Comparison of ENCODE assay signal across 3 worm cellular contexts in the genomic region with DNA sequence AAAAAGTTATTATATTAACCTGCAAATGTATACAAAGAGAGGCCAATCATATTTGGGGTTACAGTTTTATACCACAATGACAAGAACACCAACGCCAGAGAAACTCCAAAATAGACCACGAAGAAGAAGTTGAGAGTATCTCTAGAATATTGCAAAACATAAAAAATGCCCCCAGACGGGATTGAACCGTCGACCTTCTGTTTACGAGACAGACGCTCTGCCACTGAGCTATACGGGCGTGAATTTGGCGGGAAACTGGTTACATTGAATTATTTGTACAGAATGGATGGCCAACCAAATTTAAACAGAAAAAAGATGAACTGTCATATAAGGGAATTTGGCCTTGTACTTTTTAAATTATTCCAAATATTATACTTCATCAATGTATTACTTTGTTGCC.
TF ChIP-seq lines count a peak whose summit lies in the region.

No protein-coding gene starts in this region.

TF ChIP-seq in whole organism, L1 larva, 84 proteins besides CTCF, POLR2A, EP300 and RAD21 (continued from another document and continues in another):
- TF ChIP-seq sup-37 (GFP tag; optimal IDR thresholded peaks at IDR 0.05; lab: Kevin White, UChicago) (no peak), ceh-88 (GFP tag; IDR thresholded peaks at IDR 0.05; lab: Robert Waterston, UW) (peak; percentile 38; the same call in 1 of the 2 replicates), rnt-1 (tag; optimal IDR thresholded peaks at IDR 0.05; lab: Kevin White, UChicago) (peak; percentile 19), aha-1 (tag; optimal IDR thresholded peaks at IDR 0.05; lab: Kevin White, UChicago) (no peak), ama-1 (optimal IDR thresholded peaks at IDR 0.05; lab: Kevin White, UChicago) (peak; percentile 62), tlp-1 (tag; optimal IDR thresholded peaks at IDR 0.05; lab: Kevin White, UChicago) (no peak), skn-1 (tag; optimal IDR thresholded peaks at IDR 0.05; lab: Kevin White, UChicago) (no peak), elt-2 (tag; optimal IDR thresholded peaks at IDR 0.05; lab: Kevin White, UChicago) (no peak), dsc-1 (tag; optimal IDR thresholded peaks at IDR 0.05; lab: Kevin White, UChicago) (peak; percentile 53), nhr-12 (tag; optimal IDR thresholded peaks at IDR 0.05; lab: Kevin White, UChicago) (no peak), unc-98 (GFP tag; IDR thresholded peaks at IDR 0.05; lab: Robert Waterston, UW) (no peak), lin-35 (GFP tag; optimal IDR thresholded peaks at IDR 0.05; lab: Kevin White, UChicago) (peak; percentile 46 to 82), elt-3 (tag; optimal IDR thresholded peaks at IDR 0.05; lab: Kevin White, UChicago) (peak in 2 of 6 experiments; percentile 2 to 48), nhr-47 (tag; optimal IDR thresholded peaks at IDR 0.05; lab: Kevin White, UChicago) (peak; percentile 59), efl-3 (GFP tag; optimal IDR thresholded peaks at IDR 0.05; lab: Kevin White, UChicago) (no peak), fkh-8 (tag; optimal IDR thresholded peaks at IDR 0.05; lab: Kevin White, UChicago) (peak; percentile 45), pag-3 (tag; optimal IDR thresholded peaks at IDR 0.05; lab: Kevin White, UChicago; ENCODE audit: borderline replicate concordance, insufficient read depth) (no peak), unc-86 (tag; optimal IDR thresholded peaks at IDR 0.05; lab: Kevin White, UChicago) (peak; percentile 21), alr-1 (tag; optimal IDR thresholded peaks at IDR 0.05; lab: Kevin White, UChicago; ENCODE audit: borderline replicate concordance) (no peak), blmp-1 (tag; optimal IDR thresholded peaks at IDR 0.05; lab: Kevin White, UChicago) (peak; percentile 32), Y116A8C.19 (tag; optimal IDR thresholded peaks at IDR 0.05; lab: Kevin White, UChicago; ENCODE audit: borderline replicate concordance) (no peak), C16A3.4 (tag; optimal IDR thresholded peaks at IDR 0.05; lab: Kevin White, UChicago) (peak; percentile 54), nhr-28 (tag; optimal IDR thresholded peaks at IDR 0.05; lab: Kevin White, UChicago) (no peak), nhr-19 (GFP tag; conservative IDR thresholded peaks at IDR 0.05; lab: Robert Waterston, UW) (peak; percentile 49), mdl-1 (tag; optimal IDR thresholded peaks at IDR 0.05; lab: Kevin White, UChicago) (peak in 1 of 2 experiments; percentile 45), lin-39 (tag; optimal IDR thresholded peaks at IDR 0.05; lab: Kevin White, UChicago) (no peak), efl-1 (optimal IDR thresholded peaks at IDR 0.05; lab: Kevin White, UChicago) (peak; percentile 38 to 52), efl-1 (GFP tag; optimal IDR thresholded peaks at IDR 0.05 in 1 of 2; lab: Kevin White, UChicago) (peak; percentile 47 to 93), nhr-85 (tag; lab: Kevin White, UChicago) (peak; percentile 69), zip-4 (GFP tag; optimal IDR thresholded peaks at IDR 0.05; lab: Kevin White, UChicago) (no peak), lin-14 (GFP tag; optimal IDR thresholded peaks at IDR 0.05; lab: Kevin White, UChicago) (peak; percentile 49), ceh-82 (tag; optimal IDR thresholded peaks at IDR 0.05; lab: Kevin White, UChicago) (peak in 2 of 3 experiments; percentile 28 to 30), xbp-1 (tag; optimal IDR thresholded peaks at IDR 0.05; lab: Kevin White, UChicago) (peak; percentile 32), fkh-10 (GFP tag; optimal IDR thresholded peaks at IDR 0.05; lab: Kevin White, UChicago) (no peak), fkh-4 (tag; optimal IDR thresholded peaks at IDR 0.05; lab: Kevin White, UChicago; ENCODE audit: borderline replicate concordance) (no peak), nhr-90 (tag; optimal IDR thresholded peaks at IDR 0.05; lab: Kevin White, UChicago; ENCODE audit: poor library complexity) (peak; percentile 66), nhr-77 (tag; optimal IDR thresholded peaks at IDR 0.05; lab: Kevin White, UChicago) (peak; percentile 42), irx-1 (tag; optimal IDR thresholded peaks at IDR 0.05; lab: Kevin White, UChicago) (peak; percentile 14), unc-130 (tag; optimal IDR thresholded peaks at IDR 0.05; lab: Kevin White, UChicago) (peak; percentile 13), hpl-2 (GFP tag; optimal IDR thresholded peaks at IDR 0.05; lab: Kevin White, UChicago) (peak; percentile 55), mep-1 (tag; optimal IDR thresholded peaks at IDR 0.05; lab: Kevin White, UChicago) (peak; percentile 44)

TF ChIP-seq in whole organism, L3 larva, 47 proteins besides CTCF, POLR2A, EP300 and RAD21 (continued from another document):
- TF ChIP-seq tbx-2 (tag; optimal IDR thresholded peaks at IDR 0.05; lab: Kevin White, UChicago), result no peak
- no peak for TF ChIP-seq nhr-237 (tag; optimal IDR thresholded peaks at IDR 0.05; lab: Kevin White, UChicago)
- no peak for TF ChIP-seq unc-39 (tag; optimal IDR thresholded peaks at IDR 0.05; lab: Kevin White, UChicago)
- no peak for TF ChIP-seq snpc-4 (tag; optimal IDR thresholded peaks at IDR 0.05; lab: Kevin White, UChicago)
- peak; percentile 21 for TF ChIP-seq elt-2 (tag; optimal IDR thresholded peaks at IDR 0.05; lab: Kevin White, UChicago)
- peak; percentile 22 for TF ChIP-seq nhr-23 (tag; optimal IDR thresholded peaks at IDR 0.05; lab: Kevin White, UChicago)
- TF ChIP-seq nhr-77 (tag; optimal IDR thresholded peaks at IDR 0.05; lab: Kevin White, UChicago), result no peak
- TF ChIP-seq ama-1 (optimal IDR thresholded peaks at IDR 0.05; lab: Kevin White, UChicago), result no peak
- no peak for TF ChIP-seq hmg-11 (tag; optimal IDR thresholded peaks at IDR 0.05; lab: Kevin White, UChicago)
- TF ChIP-seq ceh-16 (tag; optimal IDR thresholded peaks at IDR 0.05; lab: Kevin White, UChicago), result no peak
- TF ChIP-seq unc-62 (GFP tag; optimal IDR thresholded peaks at IDR 0.05; lab: Kevin White, UChicago), result no peak
- TF ChIP-seq zag-1 (tag; optimal IDR thresholded peaks at IDR 0.05; lab: Kevin White, UChicago), result no peak
- TF ChIP-seq R02D3.7 (tag; optimal IDR thresholded peaks at IDR 0.05; lab: Kevin White, UChicago), result no peak
- TF ChIP-seq ceh-82 (tag; optimal IDR thresholded peaks at IDR 0.05; lab: Kevin White, UChicago), result no peak
- TF ChIP-seq lsy-12 (tag; optimal IDR thresholded peaks at IDR 0.05; lab: Kevin White, UChicago), result peak; percentile 40
- no peak for TF ChIP-seq eor-1 (tag; optimal IDR thresholded peaks at IDR 0.05; lab: Kevin White, UChicago)
- no peak for TF ChIP-seq ZK546.5 (tag; optimal IDR thresholded peaks at IDR 0.05; lab: Kevin White, UChicago)
- no peak for TF ChIP-seq fos-1 (tag; optimal IDR thresholded peaks at IDR 0.05; lab: Kevin White, UChicago)
- TF ChIP-seq nhr-43 (tag; optimal IDR thresholded peaks at IDR 0.05; lab: Kevin White, UChicago; ENCODE audit: poor library complexity, severe bottlenecking), result no peak
- TF ChIP-seq pha-4 (tag; optimal IDR thresholded peaks at IDR 0.05; lab: Kevin White, UChicago), result peak; percentile 63
- no peak for TF ChIP-seq sea-2 (GFP tag; optimal IDR thresholded peaks at IDR 0.05; lab: Kevin White, UChicago)
- TF ChIP-seq ceh-9 (tag; optimal IDR thresholded peaks at IDR 0.05; lab: Kevin White, UChicago), result no peak
- TF ChIP-seq lin-39 (tag; optimal IDR thresholded peaks at IDR 0.05; lab: Kevin White, UChicago), result no peak
- no peak for TF ChIP-seq nhr-11 (tag; optimal IDR thresholded peaks at IDR 0.05; lab: Kevin White, UChicago)
- peak; percentile 61 for TF ChIP-seq nhr-25 (tag; optimal IDR thresholded peaks at IDR 0.05; lab: Kevin White, UChicago)
- peak in 1 of 3 experiments; percentile 12 for TF ChIP-seq elt-3 (tag; optimal IDR thresholded peaks at IDR 0.05; lab: Kevin White, UChicago)
- peak; percentile 31 for TF ChIP-seq jun-1 (tag; optimal IDR thresholded peaks at IDR 0.05; lab: Kevin White, UChicago)
- TF ChIP-seq lin-15B (tag; optimal IDR thresholded peaks at IDR 0.05; lab: Kevin White, UChicago), result no peak

TF ChIP-seq in whole organism, young adult, 124 proteins besides CTCF, POLR2A, EP300 and RAD21 (continued from another document):
- no peak for TF ChIP-seq athp-1 (tag; optimal IDR thresholded peaks at IDR 0.05; lab: Kevin White, UChicago)
- peak; percentile 52; the same call in 1 of the 2 replicates for TF ChIP-seq lin-26 (GFP tag; IDR thresholded peaks at IDR 0.05; lab: Robert Waterston, UW)
- TF ChIP-seq rcor-1 (GFP tag; IDR thresholded peaks at IDR 0.05; lab: Robert Waterston, UW), result 0 out of 2 replicates have a peak, but pooled peaks have one; percentile 30
- TF ChIP-seq Y95B8A.8 (GFP tag; IDR thresholded peaks at IDR 0.05; lab: Robert Waterston, UW), result no peak
- no peak for TF ChIP-seq efl-1 (GFP tag; optimal IDR thresholded peaks at IDR 0.05; lab: Kevin White, UChicago)
- TF ChIP-seq tlf-1 (GFP tag; optimal IDR thresholded peaks at IDR 0.05; lab: Kevin White, UChicago), result no peak
- TF ChIP-seq F22D6.2 (tag; optimal IDR thresholded peaks at IDR 0.05; lab: Kevin White, UChicago), result no peak
- TF ChIP-seq F10E7.11 (tag; optimal IDR thresholded peaks at IDR 0.05; lab: Kevin White, UChicago), result no peak
- TF ChIP-seq lin-35 (GFP tag; optimal IDR thresholded peaks at IDR 0.05; lab: Kevin White, UChicago), result no peak
- TF ChIP-seq die-1 (tag; optimal IDR thresholded peaks at IDR 0.05; lab: Kevin White, UChicago), result no peak
- no peak for TF ChIP-seq sdz-38 (tag; optimal IDR thresholded peaks at IDR 0.05; lab: Kevin White, UChicago)
- TF ChIP-seq cebp-1 (GFP tag; IDR thresholded peaks at IDR 0.05; lab: Robert Waterston, UW), result no peak
- TF ChIP-seq cebp-1 (tag; optimal IDR thresholded peaks at IDR 0.05; lab: Kevin White, UChicago), result peak; percentile 47
- no peak for TF ChIP-seq madf-3 (GFP tag; IDR thresholded peaks at IDR 0.05; lab: Robert Waterston, UW)
- TF ChIP-seq let-607 (tag; optimal IDR thresholded peaks at IDR 0.05; lab: Kevin White, UChicago), result no peak
- peak; percentile 23 for TF ChIP-seq somi-1 (GFP tag; optimal IDR thresholded peaks at IDR 0.05; lab: Kevin White, UChicago)
- no peak for TF ChIP-seq T26A5.8 (tag; optimal IDR thresholded peaks at IDR 0.05; lab: Kevin White, UChicago)
- TF ChIP-seq B0336.3 (GFP tag; IDR thresholded peaks at IDR 0.05; lab: Robert Waterston, UW), result 0 out of 2 replicates have a peak, but pooled peaks have one; percentile 18
- no peak for TF ChIP-seq sptf-2 (GFP tag; optimal IDR thresholded peaks at IDR 0.05; lab: Kevin White, UChicago)
- no peak for TF ChIP-seq nfya-2 (GFP tag; IDR thresholded peaks at IDR 0.05; lab: Robert Waterston, UW)
- TF ChIP-seq mel-28 (tag; optimal IDR thresholded peaks at IDR 0.05; lab: Kevin White, UChicago; ENCODE audit: borderline replicate concordance), result no peak
- peak; percentile 44; the same call in 1 of the 2 replicates for TF ChIP-seq madf-6 (GFP tag; IDR thresholded peaks at IDR 0.05; lab: Robert Waterston, UW)
- TF ChIP-seq unc-62 (GFP tag; optimal IDR thresholded peaks at IDR 0.05; lab: Kevin White, UChicago), result no peak
- peak; percentile 54 for TF ChIP-seq rpc-1 (optimal IDR thresholded peaks at IDR 0.05; lab: Kevin White, UChicago)
- peak; percentile 74 for TF ChIP-seq rpc-1 (tag; optimal IDR thresholded peaks at IDR 0.05; lab: Kevin White, UChicago)
- no peak for TF ChIP-seq madf-8 (GFP tag; conservative IDR thresholded peaks at IDR 0.05; lab: Robert Waterston, UW)
- no peak for TF ChIP-seq dpff-1 (tag; optimal IDR thresholded peaks at IDR 0.05; lab: Kevin White, UChicago)
- TF ChIP-seq ama-1 (optimal IDR thresholded peaks at IDR 0.05; lab: Kevin White, UChicago), result no peak
- TF ChIP-seq ama-1 (GFP tag; optimal IDR thresholded peaks at IDR 0.05; lab: Kevin White, UChicago), result peak in 1 of 2 experiments; percentile 50
- peak; percentile 27 for TF ChIP-seq snpc-4 (GFP tag; optimal IDR thresholded peaks at IDR 0.05; lab: Kevin White, UChicago)
- peak in 1 of 4 experiments; percentile 52 for TF ChIP-seq snpc-4 (tag; optimal IDR thresholded peaks at IDR 0.05; lab: Kevin White, UChicago)
- no peak for TF ChIP-seq ztf-22 (GFP tag; optimal IDR thresholded peaks at IDR 0.05; lab: Kevin White, UChicago)
- TF ChIP-seq ccch-3 (GFP tag; optimal IDR thresholded peaks at IDR 0.05; lab: Kevin White, UChicago), result no peak
- TF ChIP-seq hmg-20 (GFP tag; IDR thresholded peaks at IDR 0.05; lab: Robert Waterston, UW), result no peak
- TF ChIP-seq lsl-1 (GFP tag; optimal IDR thresholded peaks at IDR 0.05; lab: Kevin White, UChicago), result peak; percentile 12
- TF ChIP-seq K12H6.12 (tag; optimal IDR thresholded peaks at IDR 0.05; lab: Kevin White, UChicago), result peak; percentile 49
- no peak for TF ChIP-seq aptf-2 (GFP tag; conservative IDR thresholded peaks at IDR 0.05; lab: Robert Waterston, UW)
- TF ChIP-seq akir-1 (GFP tag; optimal IDR thresholded peaks at IDR 0.05; lab: Kevin White, UChicago), result no peak
- no peak for TF ChIP-seq pbrm-1 (GFP tag; IDR thresholded peaks at IDR 0.05; lab: Robert Waterston, UW)
- TF ChIP-seq aptf-3 (GFP tag; IDR thresholded peaks at IDR 0.05; lab: Robert Waterston, UW), result no peak
- no peak for TF ChIP-seq repo-1 (tag; optimal IDR thresholded peaks at IDR 0.05; lab: Kevin White, UChicago)
- TF ChIP-seq T07F8.4 (tag; optimal IDR thresholded peaks at IDR 0.05; lab: Kevin White, UChicago), result no peak
- TF ChIP-seq mcd-1 (GFP tag; IDR thresholded peaks at IDR 0.05; lab: Robert Waterston, UW), result no peak
- no peak for TF ChIP-seq ceh-58 (GFP tag; IDR thresholded peaks at IDR 0.05; lab: Robert Waterston, UW)
- TF ChIP-seq nhr-90 (tag; optimal IDR thresholded peaks at IDR 0.05; lab: Kevin White, UChicago), result peak; percentile 35
- no peak for TF ChIP-seq gei-17 (GFP tag; optimal IDR thresholded peaks at IDR 0.05; lab: Kevin White, UChicago)
- TF ChIP-seq dox-1 (GFP tag; IDR thresholded peaks at IDR 0.05; lab: Robert Waterston, UW), result peak; percentile 45; the same call in 1 of the 2 replicates
- TF ChIP-seq nfya-1 (tag; optimal IDR thresholded peaks at IDR 0.05; lab: Kevin White, UChicago; ENCODE audit: borderline replicate concordance, insufficient read depth), result no peak
- TF ChIP-seq snpc-3.4 (tag; optimal IDR thresholded peaks at IDR 0.05; lab: Kevin White, UChicago), result peak; percentile 30
- TF ChIP-seq ztf-28 (GFP tag; IDR thresholded peaks at IDR 0.05; lab: Robert Waterston, UW), result 0 out of 2 replicates have a peak, but pooled peaks have one; percentile 24
- TF ChIP-seq him-1 (tag; optimal IDR thresholded peaks at IDR 0.05; lab: Kevin White, UChicago), result peak; percentile 28
- TF ChIP-seq hsf-1 (GFP tag; IDR thresholded peaks at IDR 0.05; lab: Robert Waterston, UW), result peak; percentile 57; the same call in 1 of the 2 replicates
- peak; percentile 0 for TF ChIP-seq madf-10 (tag; optimal IDR thresholded peaks at IDR 0.05; lab: Kevin White, UChicago)
